Fruit fly (Drosophila melanogaster): ENCODE data around the gene Fum2.

dm6 chrX:6646846-6647245 is 34.7 kb upstream of the Fum2 start:
- TF ChIP-seq CG1832 (GFP tag; optimal IDR thresholded peaks at IDR 0.05) (no peak), slou (GFP tag; optimal IDR thresholded peaks at IDR 0.05) (no peak), salm (tag; optimal IDR thresholded peaks at IDR 0.05) (no peak), Rx (GFP tag; IDR thresholded peaks at IDR 0.05) (no peak), lola (GFP tag; optimal IDR thresholded peaks at IDR 0.05) (no peak), CG1602 (GFP tag; optimal IDR thresholded peaks at IDR 0.05) (no peak), HmgD (GFP tag; optimal IDR thresholded peaks at IDR 0.05) (no peak), Myb (GFP tag; optimal IDR thresholded peaks at IDR 0.05) (no peak), CG17802 (tag; optimal IDR thresholded peaks at IDR 0.05) (no peak), Blimp-1 (GFP tag; optimal IDR thresholded peaks at IDR 0.05) (no peak)
